Fruit fly (Drosophila melanogaster): ENCODE data around the gene Hs6st.

The Hs6st gene

dm6 chr3R:19930913-19931706 lies 77.2 kb downstream of the Hs6st start:
- TF ChIP-seq CG17801 (GFP tag; optimal IDR thresholded peaks at IDR 0.05; ENCODE audit: partially characterized antibody) = no peak

dm6 chr3R:19928544-19928943 lies 79.8 kb downstream of the Hs6st start, which contains the start of gene CG4459:
TSS of gene CG4459 (minus strand) at chr3R:19928644.
- no peak for TF ChIP-seq CG17801 (GFP tag; optimal IDR thresholded peaks at IDR 0.05; ENCODE audit: partially characterized antibody)

dm6 chr3R:19925271-19925670 lies 83.0 kb downstream of the Hs6st start, which contains the start of gene CG4462:
TSS of gene CG4462 (minus strand) at chr3R:19925371.
- no peak for TF ChIP-seq CG17801 (GFP tag; optimal IDR thresholded peaks at IDR 0.05; ENCODE audit: partially characterized antibody)

dm6 chr3R:19924331-19924730 lies 84.0 kb downstream of the Hs6st start:
- TF ChIP-seq CG17801 (GFP tag; optimal IDR thresholded peaks at IDR 0.05; ENCODE audit: partially characterized antibody) = peak; percentile 4

- TF ChIP-seq CG17801 (GFP tag; optimal IDR thresholded peaks at IDR 0.05; ENCODE audit: partially characterized antibody) = no peak
These were observed 90.1 kb downstream of the Hs6st start, which contains the start of gene CG4770 for dm6 chr3R:19918207-19918606. TSS of gene CG4770 (plus strand) at chr3R:19918507.

- no peak for TF ChIP-seq CG17801 (GFP tag; optimal IDR thresholded peaks at IDR 0.05; ENCODE audit: partially characterized antibody)
These were observed 90.6 kb downstream of the Hs6st start, which contains the start of gene CG4465 for dm6 chr3R:19917739-19918138. TSS of gene CG4465 (minus strand) at chr3R:19917839.

dm6 chr3R:19915312-19915711 lies 93.0 kb downstream of the Hs6st start, which contains the start of the genes Xport-A and Xport-B:
TSS of gene Xport-A (minus strand) at chr3R:19915412.
TSS of gene Xport-B (minus strand) at chr3R:19915412.
- TF ChIP-seq CG17801 (GFP tag; optimal IDR thresholded peaks at IDR 0.05; ENCODE audit: partially characterized antibody) = no peak

- no peak for TF ChIP-seq CG17801 (GFP tag; optimal IDR thresholded peaks at IDR 0.05; ENCODE audit: partially characterized antibody)
These were observed 97.3 kb downstream of the Hs6st start for dm6 chr3R:19911030-19911429.

- TF ChIP-seq CG17801 (GFP tag; optimal IDR thresholded peaks at IDR 0.05; ENCODE audit: partially characterized antibody) = no peak
These were observed 97.8 kb downstream of the Hs6st start for dm6 chr3R:19910302-19911029.

dm6 chr3R:19909541-19910182 lies 98.7 kb downstream of the Hs6st start:
- TF ChIP-seq CG17801 (GFP tag; optimal IDR thresholded peaks at IDR 0.05; ENCODE audit: partially characterized antibody) = no peak

- TF ChIP-seq CG17801 (GFP tag; optimal IDR thresholded peaks at IDR 0.05; ENCODE audit: partially characterized antibody) = no peak
These were observed 99.4 kb downstream of the Hs6st start for dm6 chr3R:19908863-19909343.

- peak; percentile 47 for TF ChIP-seq CG17801 (GFP tag; optimal IDR thresholded peaks at IDR 0.05; ENCODE audit: partially characterized antibody)
These were observed 102.3 kb downstream of the Hs6st start for dm6 chr3R:19905932-19906439.

dm6 chr3R:19904865-19905373 lies 103.4 kb downstream of the Hs6st start, which contains the start of the genes Surf6 and RhoGAP92B:
TSS of gene Surf6 (minus strand) at chr3R:19904868.
TSS of gene RhoGAP92B (plus strand) at chr3R:19905164.
- peak; percentile 72 for TF ChIP-seq CG17801 (GFP tag; optimal IDR thresholded peaks at IDR 0.05; ENCODE audit: partially characterized antibody)

- peak; percentile 54 for TF ChIP-seq CG17801 (GFP tag; optimal IDR thresholded peaks at IDR 0.05; ENCODE audit: partially characterized antibody)
These were observed 105.2 kb downstream of the Hs6st start, which contains the start of gene ClpX for dm6 chr3R:19902926-19903739. TSS of gene ClpX (minus strand) at chr3R:19903689.
